Worm (Caenorhabditis elegans): ENCODE results near the gene ZK1248.11.

DNA sequence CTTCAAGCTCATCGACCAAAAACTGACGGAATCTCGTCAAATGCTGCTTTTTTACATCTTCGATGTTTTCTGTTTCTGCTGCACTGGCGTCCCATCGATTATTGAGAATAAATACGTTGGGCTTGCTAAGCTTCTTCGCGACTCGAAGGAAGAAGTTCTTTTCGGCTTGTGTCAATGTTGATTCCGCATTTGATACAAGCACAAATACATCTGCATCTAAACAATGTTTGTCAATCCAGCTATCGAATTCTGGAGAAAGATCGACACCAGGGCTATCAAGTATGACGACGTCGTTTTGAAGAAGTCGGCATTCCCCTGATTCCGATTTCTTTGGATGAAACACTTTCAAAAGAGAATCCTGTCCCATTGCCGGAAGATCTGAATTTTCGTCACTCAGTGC is 6.8 kb upstream of the ZK1248.11 start:
- no peak for TF ChIP-seq fkh-10 (GFP tag; optimal IDR thresholded peaks at IDR 0.05)
- no peak for TF ChIP-seq unc-62 (GFP tag; optimal IDR thresholded peaks at IDR 0.05 in 1 of 2)
- TF ChIP-seq unc-62 (tag; optimal IDR thresholded peaks at IDR 0.05): no peak
- TF ChIP-seq nhr-77 (tag; optimal IDR thresholded peaks at IDR 0.05): no peak
- TF ChIP-seq ceh-20 (GFP tag; IDR thresholded peaks at IDR 0.05): no peak
- TF ChIP-seq spr-1 (tag; optimal IDR thresholded peaks at IDR 0.05): no peak
- TF ChIP-seq mep-1 (tag; optimal IDR thresholded peaks at IDR 0.05): no peak
